Fruit fly (Drosophila melanogaster) whole organism, embryonic: ENCODE results near the gene Dbp73D.

Source experiments
- Aef1 ChIP-seq: fragments of 200-800 bp; sonication (Bioruptor generic); IDR thresholded peaks from 3 replicates; pipeline ENCODE4 v1.3.6; 2022; ENCODE audit warnings: missing biosample characterization, missing genetic modification characterization
- CG10321 ChIP-seq: fragments of 200-800 bp; sonication (Bioruptor generic); IDR thresholded peaks from 2 replicates; pipeline ENCODE4 v1.3.6; 2022; ENCODE audit warnings: missing biosample characterization, missing genetic modification characterization
- CG10366 ChIP-seq: fragments of 200-800 bp; sonication (Bioruptor generic); IDR thresholded peaks from 2 replicates; pipeline ENCODE4 v1.3.6; 2022; ENCODE audit warnings: missing biosample characterization, missing genetic modification characterization
- CG10654 ChIP-seq: fragments of 200-800 bp; sonication (Bioruptor generic); optimal IDR thresholded peaks from 2 replicates; lab custom pipeline; 2016; ENCODE audit warnings: missing biosample characterization, missing genetic modification characterization
- CG12659 ChIP-seq: fragments of 200-800 bp; sonication (Bioruptor generic); optimal IDR thresholded peaks from 3 replicates; lab custom pipeline; 2017; ENCODE audit warnings: mild to moderate bottlenecking, missing biosample characterization, missing genetic modification reagents, missing genetic modification characterization
- CG14014 ChIP-seq: fragments of 200-800 bp; sonication (Bioruptor generic); IDR thresholded peaks from 2 replicates; pipeline ENCODE4 v1.3.6; 2022; ENCODE audit warnings: missing biosample characterization, missing genetic modification characterization
- CG14667 ChIP-seq: fragments of 200-800 bp; sonication (Bioruptor generic); IDR thresholded peaks from 2 replicates; pipeline ENCODE4 v1.3.6; 2022; ENCODE audit warnings: missing biosample characterization, missing genetic modification characterization
- CG15514 ChIP-seq: fragments of 200-800 bp; sonication (Bioruptor generic); optimal IDR thresholded peaks from 3 replicates; lab custom pipeline; 2017; ENCODE audit warnings: missing biosample characterization, missing genetic modification characterization, mild to moderate bottlenecking, moderate library complexity, missing genetic modification reagents
- CG15696 ChIP-seq: fragments of 200-800 bp; sonication (Bioruptor generic); optimal IDR thresholded peaks from 2 replicates; lab custom pipeline; 2019; ENCODE audit warnings: missing biosample characterization, mild to moderate bottlenecking, missing genetic modification characterization, moderate library complexity
- CG16813 ChIP-seq: fragments of 200-800 bp; sonication (Bioruptor generic); IDR thresholded peaks from 3 replicates; pipeline ENCODE4 v1.3.6; 2022; ENCODE audit warnings: missing biosample characterization, missing genetic modification characterization; ENCODE audit not compliant: partially characterized antibody
- CG1832 ChIP-seq: fragments of 200-800 bp; sonication (Bioruptor generic); optimal IDR thresholded peaks from 2 replicates; lab custom pipeline; 2017; ENCODE audit warnings: missing biosample characterization, mild to moderate bottlenecking, missing genetic modification characterization, inconsistent platforms
- CG2120 ChIP-seq: fragments of 200-800 bp; sonication (Bioruptor generic); optimal IDR thresholded peaks from 3 replicates; lab custom pipeline; 2016; ENCODE audit warnings: missing biosample characterization, missing genetic modification characterization
- CG2199 ChIP-seq: fragments of 200-800 bp; sonication (Bioruptor generic); IDR thresholded peaks from 3 replicates; pipeline ENCODE4 v1.3.6; 2022; ENCODE audit warnings: missing biosample characterization, missing genetic modification characterization
- CG32532 ChIP-seq: fragments of 200-800 bp; sonication (Bioruptor generic); IDR thresholded peaks from 2 replicates; pipeline ENCODE4 v1.3.6; 2022; ENCODE audit warnings: missing biosample characterization, missing genetic modification characterization
- CG3281 ChIP-seq: fragments of 200-800 bp; sonication (Bioruptor generic); optimal IDR thresholded peaks from 3 replicates; lab custom pipeline; 2017; ENCODE audit warnings: missing biosample characterization, mild to moderate bottlenecking, missing genetic modification characterization
- CG34376 ChIP-seq: fragments of 200-800 bp; sonication (Bioruptor generic); optimal IDR thresholded peaks from 2 replicates; lab custom pipeline; 2018; ENCODE audit warnings: missing biosample characterization, mild to moderate bottlenecking, missing genetic modification characterization
- CG4282 ChIP-seq: fragments of 200-800 bp; sonication (Bioruptor generic); optimal IDR thresholded peaks from 2 replicates; lab custom pipeline; 2016; ENCODE audit warnings: missing biosample characterization, missing genetic modification characterization
- CG4360 ChIP-seq: fragments of 200-800 bp; sonication (Bioruptor generic); IDR thresholded peaks from 2 replicates; pipeline ENCODE4 v1.3.6; 2022; ENCODE audit warnings: missing biosample characterization, missing genetic modification characterization
- CG4730 ChIP-seq: fragments of 200-800 bp; sonication (Bioruptor generic); IDR thresholded peaks from 2 replicates; pipeline ENCODE4 v1.3.6; 2022; ENCODE audit warnings: missing biosample characterization, missing genetic modification characterization
- CG7556 ChIP-seq: fragments of 200-800 bp; sonication (Bioruptor generic); optimal IDR thresholded peaks from 2 replicates; lab custom pipeline; 2017; ENCODE audit warnings: missing biosample characterization, mild to moderate bottlenecking, missing genetic modification characterization
- CG8359 ChIP-seq: fragments of 200-800 bp; sonication (Bioruptor generic); optimal IDR thresholded peaks from 2 replicates; lab custom pipeline; 2017; ENCODE audit warnings: missing biosample characterization, mild to moderate bottlenecking, missing genetic modification characterization, borderline replicate concordance
- CG9727 ChIP-seq: fragments of 200-800 bp; sonication (Bioruptor generic); optimal IDR thresholded peaks from 3 replicates; lab custom pipeline; 2017; ENCODE audit warnings: missing biosample characterization, mild to moderate bottlenecking, missing genetic modification characterization
- CG9932 ChIP-seq: fragments of 200-800 bp; sonication (Bioruptor generic); IDR thresholded peaks from 2 replicates; pipeline ENCODE4 v1.3.6; 2022; ENCODE audit warnings: missing biosample characterization, missing genetic modification characterization
- CTCF ChIP-seq: fragments of 200-800 bp; sonication (Bioruptor generic); optimal IDR thresholded peaks from 2 replicates; lab custom pipeline; 2017; ENCODE audit warnings: missing biosample characterization, mild to moderate bottlenecking, missing genetic modification characterization, moderate library complexity
- Dek ChIP-seq: fragments of 200-800 bp; sonication (Bioruptor generic); optimal IDR thresholded peaks from 3 replicates; lab custom pipeline; 2019; ENCODE audit warnings: missing biosample characterization, mild to moderate bottlenecking, missing genetic modification characterization, moderate library complexity
- Doc3 ChIP-seq: fragments of 200-800 bp; sonication (Bioruptor generic); IDR thresholded peaks from 3 replicates; pipeline ENCODE4 v1.3.6; 2022; ENCODE audit warnings: missing biosample characterization, missing genetic modification characterization; ENCODE audit not compliant: partially characterized antibody
- Eip74EF ChIP-seq, 2 experiments: fragments of 200-800 bp in 1 of 2; fragments of >200 bp in 1 of 2; sonication (Bioruptor generic) in 1 of 2; optimal IDR thresholded peaks; 2 replicates each; lab custom pipeline; 2017 to 2019; ENCODE audit warnings: missing biosample characterization in 2 of 2, missing genetic modification characterization in 2 of 2, mild to moderate bottlenecking in 1 of 2, moderate library complexity in 1 of 2
- H2.0 ChIP-seq: fragments of 200-800 bp; sonication (Bioruptor generic); IDR thresholded peaks from 2 replicates; pipeline ENCODE4 v1.3.6; 2022; ENCODE audit warnings: missing biosample characterization, missing genetic modification characterization
- HLH54F ChIP-seq: fragments of 200-800 bp; sonication (Bioruptor generic); optimal IDR thresholded peaks from 3 replicates; lab custom pipeline; 2016; ENCODE audit warnings: missing biosample characterization, missing genetic modification characterization
- HmgD ChIP-seq: fragments of 200-800 bp; sonication (Bioruptor generic); optimal IDR thresholded peaks from 3 replicates; lab custom pipeline; 2016; ENCODE audit warnings: missing biosample characterization, missing genetic modification characterization
- Mes4 ChIP-seq: fragments of 200-800 bp; sonication (Bioruptor generic); optimal IDR thresholded peaks from 2 replicates; lab custom pipeline; 2016; ENCODE audit warnings: missing biosample characterization, missing genetic modification characterization
- Nf-YA ChIP-seq: fragments of 200-800 bp; sonication (Bioruptor generic); IDR thresholded peaks from 2 replicates; pipeline ENCODE4 v1.3.6; 2022; ENCODE audit warnings: missing biosample characterization, missing genetic modification characterization
- Pdp1 ChIP-seq, 2 experiments: fragments of 200-800 bp; sonication (Bioruptor generic); optimal IDR thresholded peaks; 3 replicates each; lab custom pipeline; 2016; ENCODE audit warnings: missing biosample characterization in 2 of 2, missing genetic modification characterization in 2 of 2, mild to moderate bottlenecking in 1 of 2, moderate library complexity in 1 of 2
- Poxn ChIP-seq: fragments of 200-800 bp; sonication (Bioruptor generic); IDR thresholded peaks from 2 replicates; pipeline ENCODE4 v1.3.6; 2022; ENCODE audit warnings: missing biosample characterization, missing genetic modification characterization
- Ptx1 ChIP-seq: fragments of 200-800 bp; sonication (Bioruptor generic); IDR thresholded peaks from 2 replicates; pipeline ENCODE4 v1.3.6; 2022; ENCODE audit warnings: missing biosample characterization, missing genetic modification characterization
- Rfx ChIP-seq: fragments of 200-800 bp; sonication (Bioruptor generic); IDR thresholded peaks from 2 replicates; pipeline ENCODE4 v1.3.6; 2022; ENCODE audit warnings: missing biosample characterization, missing genetic modification characterization
- Side ChIP-seq: fragments of 200-800 bp; sonication (Bioruptor generic); optimal IDR thresholded peaks from 2 replicates; lab custom pipeline; 2016; ENCODE audit warnings: missing biosample characterization, missing genetic modification characterization
- caup ChIP-seq: fragments of 200-800 bp; sonication (Bioruptor generic); optimal IDR thresholded peaks from 3 replicates; lab custom pipeline; 2017; ENCODE audit warnings: missing biosample characterization, mild to moderate bottlenecking, missing genetic modification characterization, moderate library complexity; ENCODE audit not compliant: severe bottlenecking
- chinmo ChIP-seq: fragments of 200-800 bp; sonication (Bioruptor generic); IDR thresholded peaks from 4 replicates; pipeline ENCODE4 v1.3.6; 2022; ENCODE audit warnings: missing biosample characterization, missing genetic modification characterization; ENCODE audit not compliant: partially characterized antibody
- dati ChIP-seq: fragments of 200-800 bp; sonication (Bioruptor generic); IDR thresholded peaks from 2 replicates; pipeline ENCODE4 v1.3.6; 2022; ENCODE audit warnings: missing biosample characterization, missing genetic modification characterization
- emc ChIP-seq: fragments of 200-800 bp; sonication (Bioruptor generic); optimal IDR thresholded peaks from 2 replicates; lab custom pipeline; 2016; ENCODE audit warnings: missing biosample characterization, missing genetic modification characterization
- gcm2 ChIP-seq: fragments of 200-800 bp; sonication (Bioruptor generic); optimal IDR thresholded peaks from 2 replicates; lab custom pipeline; 2016; ENCODE audit warnings: missing biosample characterization, missing genetic modification characterization
- lov ChIP-seq, 2 experiments: fragments of 200-800 bp in 1 of 2; fragments of >200 bp in 1 of 2; sonication (Bioruptor generic) in 1 of 2; IDR thresholded peaks in 1 of 2; optimal IDR thresholded peaks in 1 of 2; 2 replicates in 1 of 2; 3 replicates in 1 of 2; pipeline versions ENCODE4 v1.3.6 to Lab custom; 2017 to 2022; ENCODE audit warnings: missing biosample characterization in 1 of 2, missing genetic modification characterization in 1 of 2
- nmo ChIP-seq: fragments of 200-800 bp; sonication (Bioruptor generic); optimal IDR thresholded peaks from 2 replicates; lab custom pipeline; 2018; ENCODE audit warnings: missing biosample characterization, mild to moderate bottlenecking, missing genetic modification characterization, moderate library complexity
- sd ChIP-seq: fragments of 200-800 bp; sonication (Bioruptor generic); optimal IDR thresholded peaks from 3 replicates; lab custom pipeline; 2018; ENCODE audit warnings: missing biosample characterization, mild to moderate bottlenecking, missing genetic modification characterization, moderate library complexity
- slbo ChIP-seq: fragments of 200-800 bp; sonication (Bioruptor generic); IDR thresholded peaks from 2 replicates; pipeline ENCODE4 v1.3.6; 2022; ENCODE audit warnings: missing biosample characterization, missing genetic modification characterization
- stwl ChIP-seq: fragments of 200-800 bp; sonication (Bioruptor generic); optimal IDR thresholded peaks from 3 replicates; lab custom pipeline; 2018; ENCODE audit warnings: missing biosample characterization, mild to moderate bottlenecking, missing genetic modification characterization, moderate library complexity

The Dbp73D gene

dm6 chr3L:16710258-16711020 lies 20.2 kb downstream of the Dbp73D start (continued):
- TF ChIP-seq HmgD (no peak), CG10654 (GFP tag; lab: Kevin White, UChicago) (peak; percentile 41), nmo (GFP tag; lab: Kevin White, UChicago) (peak; percentile 71), CG34376 (no peak), CTCF (no peak), Pdp1 (GFP tag; optimal IDR thresholded peaks at IDR 0.05; lab: Kevin White, UChicago) (peak in 1 of 2 experiments; percentile 2)

dm6 chr3L:16709673-16710257 lies 20.9 kb downstream of the Dbp73D start:
- TF ChIP-seq CG9727 (GFP tag; lab: Kevin White, UChicago) (no peak), dati (GFP tag; lab: Robert Waterston, UW) (no peak), Eip74EF (GFP tag; optimal IDR thresholded peaks at IDR 0.05; lab: Kevin White, UChicago) (no peak), CG1832 (GFP tag; lab: Kevin White, UChicago) (peak; percentile 36), CG8359 (no peak), sd (tag; lab: Kevin White, UChicago) (peak; percentile 22), CG10321 (GFP tag; lab: Robert Waterston, UW) (no peak), Aef1 (GFP tag; lab: Robert Waterston, UW) (no peak), slbo (GFP tag; lab: Robert Waterston, UW) (peak; percentile 28; the same call in 1 of the 2 replicates), CG16813 (0 out of 3 replicates have a peak, but pooled peaks have one; percentile 11), gcm2 (GFP tag; lab: Kevin White, UChicago) (no peak), emc (GFP tag; lab: Kevin White, UChicago) (no peak), CG2199 (GFP tag; lab: Robert Waterston, UW) (no peak), CG12659 (no peak), CG14667 (no peak), H2.0 (GFP tag; lab: Robert Waterston, UW) (0 out of 2 replicates have a peak, but pooled peaks have one; percentile 2), stwl (tag; lab: Kevin White, UChicago) (no peak), Doc3 (GFP tag; lab: Robert Waterston, UW) (0 out of 3 replicates have a peak, but pooled peaks have one; percentile 11), CG15696 (tag; lab: Kevin White, UChicago) (no peak), CG4282 (GFP tag; lab: Kevin White, UChicago) (no peak), CG32532 (GFP tag; lab: Robert Waterston, UW) (peak; percentile 42), CG2120 (no peak), CG4730 (GFP tag; lab: Robert Waterston, UW) (no peak), Ptx1 (peak; percentile 23; the same call in 1 of the 2 replicates), Dek (tag; lab: Kevin White, UChicago) (no peak), CG10366 (GFP tag; lab: Robert Waterston, UW) (no peak), Poxn (GFP tag; lab: Robert Waterston, UW) (no peak), CG3281 (GFP tag; lab: Kevin White, UChicago) (no peak), Nf-YA (GFP tag; lab: Robert Waterston, UW) (no peak), CG4360 (GFP tag; lab: Robert Waterston, UW) (peak; percentile 50; the same call in 1 of the 2 replicates), CG14014 (GFP tag; lab: Robert Waterston, UW) (no peak), caup (GFP tag; lab: Kevin White, UChicago) (no peak), Mes4 (GFP tag; lab: Kevin White, UChicago) (no peak), Rfx (GFP tag; lab: Robert Waterston, UW) (peak; percentile 49), lov (optimal IDR thresholded peaks at IDR 0.05; lab: Kevin White, UChicago) (no peak), lov (GFP tag; IDR thresholded peaks at IDR 0.05; lab: Robert Waterston, UW) (no peak), Side (no peak), chinmo (GFP tag; lab: Robert Waterston, UW) (peak; percentile 87), CG15514 (no peak), CG7556 (GFP tag; lab: Kevin White, UChicago) (no peak), CG9932 (GFP tag; lab: Robert Waterston, UW) (peak; percentile 29; the same call in 1 of the 2 replicates), HLH54F (no peak)
